Worm (Caenorhabditis elegans) whole organism, late embryonic: Measurements from ENCODE around the gene pals-31.

Source experiments
- C38D4.7 ChIP-seq: fragments of 200-800 bp; sonication (Bioruptor generic); optimal IDR thresholded peaks from 2 replicates; lab custom pipeline; 2018; ENCODE audit warnings: mild to moderate bottlenecking, missing genetic modification characterization, moderate library complexity, missing compliant biosample characterization
- T23F11.4 ChIP-seq: fragments of 200-800 bp; sonication (Bioruptor generic); optimal IDR thresholded peaks from 2 replicates; lab custom pipeline; 2018; ENCODE audit warnings: mild to moderate bottlenecking, missing genetic modification characterization, missing compliant biosample characterization
- Y22D7AL.16 ChIP-seq: sonication (generic microtip); optimal IDR thresholded peaks from 2 replicates; lab custom pipeline; 2016; ENCODE audit warnings: missing genetic modification characterization, missing compliant biosample characterization
- ahr-1 ChIP-seq: sonication (generic microtip); optimal IDR thresholded peaks from 2 replicates; lab custom pipeline; 2016; ENCODE audit warnings: missing genetic modification characterization, missing compliant biosample characterization
- ama-1 ChIP-seq: fragments of 150-350 bp; optimal IDR thresholded peaks from 2 replicates; lab custom pipeline; 2014
- ceh-14 ChIP-seq: sonication (generic microtip); optimal IDR thresholded peaks from 2 replicates; lab custom pipeline; 2016; ENCODE audit warnings: missing genotype, missing genetic modification characterization, missing compliant biosample characterization
- ceh-18 ChIP-seq: sonication (generic microtip); optimal IDR thresholded peaks from 2 replicates; lab custom pipeline; 2016; ENCODE audit warnings: missing genetic modification characterization, missing compliant biosample characterization
- ceh-19 ChIP-seq: fragments of 200-800 bp; sonication (Bioruptor generic); optimal IDR thresholded peaks from 2 replicates; lab custom pipeline; 2018; ENCODE audit warnings: mild to moderate bottlenecking, missing genetic modification characterization, missing compliant biosample characterization
- ceh-24 ChIP-seq: sonication (generic microtip); optimal IDR thresholded peaks from 2 replicates; lab custom pipeline; 2016; ENCODE audit warnings: mild to moderate bottlenecking, missing genetic modification characterization, missing compliant biosample characterization
- ceh-30 ChIP-seq: fragments of 150-350 bp; optimal IDR thresholded peaks from 2 replicates; lab custom pipeline; 2014; ENCODE audit warnings: missing biosample characterization, missing genetic modification characterization
- ceh-31 ChIP-seq: sonication (generic microtip); optimal IDR thresholded peaks from 2 replicates; lab custom pipeline; 2016; ENCODE audit warnings: missing genetic modification characterization, missing compliant biosample characterization
- ceh-34 ChIP-seq: sonication (generic microtip); optimal IDR thresholded peaks from 2 replicates; lab custom pipeline; 2016; ENCODE audit warnings: mild to moderate bottlenecking, missing genetic modification characterization, missing compliant biosample characterization
- ceh-45 ChIP-seq: fragments of 200-800 bp; sonication (Bioruptor generic); IDR thresholded peaks from 2 replicates; pipeline ENCODE4 v1.3.6; 2022; ENCODE audit warnings: missing genetic modification reagents, missing genetic modification characterization, missing compliant biosample characterization
- ceh-48 ChIP-seq: sonication (generic microtip); optimal IDR thresholded peaks from 2 replicates; lab custom pipeline; 2016; ENCODE audit warnings: missing genetic modification characterization, inconsistent platforms, missing compliant biosample characterization
- ceh-6 ChIP-seq: fragments of 200-800 bp; sonication (Bioruptor generic); optimal IDR thresholded peaks from 2 replicates; lab custom pipeline; 2018; ENCODE audit warnings: mild to moderate bottlenecking, missing genetic modification characterization, missing compliant biosample characterization
- che-1 ChIP-seq: sonication (generic microtip); optimal IDR thresholded peaks from 2 replicates; lab custom pipeline; 2016; ENCODE audit warnings: mild to moderate bottlenecking, missing genetic modification characterization, missing compliant biosample characterization
- dve-1 ChIP-seq: sonication (generic microtip); optimal IDR thresholded peaks from 2 replicates; lab custom pipeline; 2017; ENCODE audit warnings: antibody characterized with exemption, mild to moderate bottlenecking, missing genetic modification characterization, missing compliant biosample characterization
- ets-4 ChIP-seq: sonication (generic microtip); optimal IDR thresholded peaks from 2 replicates; lab custom pipeline; 2016; ENCODE audit warnings: missing genetic modification characterization, missing compliant biosample characterization
- fkh-10 ChIP-seq: fragments of 150-350 bp; optimal IDR thresholded peaks from 2 replicates; lab custom pipeline; 2014; ENCODE audit warnings: missing biosample characterization, missing genetic modification reagents, missing genetic modification characterization
- fkh-6 ChIP-seq: sonication (generic microtip); optimal IDR thresholded peaks from 2 replicates; lab custom pipeline; 2016; ENCODE audit warnings: missing genetic modification characterization, missing compliant biosample characterization
- gmeb-2 ChIP-seq: sonication (generic microtip); optimal IDR thresholded peaks from 2 replicates; lab custom pipeline; 2016; ENCODE audit warnings: missing genetic modification characterization, inconsistent platforms, missing compliant biosample characterization
- hlh-13 ChIP-seq: fragments of 200-800 bp; sonication (Bioruptor generic); optimal IDR thresholded peaks from 2 replicates; lab custom pipeline; 2018; ENCODE audit warnings: mild to moderate bottlenecking, missing genetic modification characterization, missing compliant biosample characterization
- hlh-15 ChIP-seq: sonication (generic microtip); optimal IDR thresholded peaks from 2 replicates; lab custom pipeline; 2016; ENCODE audit warnings: missing genetic modification characterization, missing compliant biosample characterization
- hlh-6 ChIP-seq: sonication (generic microtip); optimal IDR thresholded peaks from 2 replicates; lab custom pipeline; 2016; ENCODE audit warnings: missing genotype, missing genetic modification characterization, missing compliant biosample characterization
- lin-11 ChIP-seq: fragments of 200-800 bp; sonication (Bioruptor generic); optimal IDR thresholded peaks from 2 replicates; lab custom pipeline; 2018; ENCODE audit warnings: mild to moderate bottlenecking, missing genetic modification characterization, missing compliant biosample characterization
- madf-2 ChIP-seq: sonication (generic microtip); optimal IDR thresholded peaks from 2 replicates; lab custom pipeline; 2017; ENCODE audit warnings: missing genetic modification characterization, missing compliant biosample characterization
- nfya-1 ChIP-seq: sonication (generic microtip); optimal IDR thresholded peaks from 2 replicates; lab custom pipeline; 2017; ENCODE audit warnings: missing genetic modification characterization, mild to moderate bottlenecking, missing compliant biosample characterization, antibody characterized with exemption, moderate library complexity
- nhr-11 ChIP-seq: fragments of 150-350 bp; optimal IDR thresholded peaks from 2 replicates; lab custom pipeline; 2014; ENCODE audit warnings: missing biosample characterization, missing genetic modification characterization
- npax-4 ChIP-seq: sonication (generic microtip); optimal IDR thresholded peaks from 2 replicates; lab custom pipeline; 2016; ENCODE audit warnings: missing genetic modification characterization, missing compliant biosample characterization
- pat-9 ChIP-seq: fragments of 200-800 bp; sonication (Bioruptor generic); optimal IDR thresholded peaks from 2 replicates; lab custom pipeline; 2018; ENCODE audit warnings: mild to moderate bottlenecking, missing genetic modification characterization, moderate library complexity, missing compliant biosample characterization
- pax-1 ChIP-seq: fragments of 150-350 bp; optimal IDR thresholded peaks from 2 replicates; lab custom pipeline; 2014; ENCODE audit warnings: missing biosample characterization, missing genetic modification characterization
- pha-4 ChIP-seq: fragments of 150-350 bp; optimal IDR thresholded peaks from 2 replicates; lab custom pipeline; 2018; ENCODE audit warnings: missing biosample characterization, missing genetic modification reagents, missing genetic modification characterization
- pros-1 ChIP-seq: fragments of 150-350 bp; optimal IDR thresholded peaks from 2 replicates; lab custom pipeline; 2014; ENCODE audit warnings: missing biosample characterization, missing genetic modification reagents, missing genetic modification characterization
- ref-2 ChIP-seq: sonication (generic microtip); optimal IDR thresholded peaks from 2 replicates; lab custom pipeline; 2016; ENCODE audit warnings: missing genetic modification characterization, missing compliant biosample characterization
- rnt-1 ChIP-seq: sonication (generic microtip); optimal IDR thresholded peaks from 2 replicates; lab custom pipeline; 2016; ENCODE audit warnings: missing genetic modification characterization, missing compliant biosample characterization
- sox-2 ChIP-seq: fragments of 200-800 bp; sonication (Bioruptor generic); IDR thresholded peaks from 2 replicates; pipeline ENCODE4 v1.3.6; 2022; ENCODE audit warnings: missing genetic modification reagents, missing genetic modification characterization, missing compliant biosample characterization
- tbx-7 ChIP-seq: sonication (generic microtip); optimal IDR thresholded peaks from 2 replicates; lab custom pipeline; 2016; ENCODE audit warnings: missing genotype, missing genetic modification characterization, missing compliant biosample characterization
- unc-86 ChIP-seq: sonication (generic microtip); optimal IDR thresholded peaks from 2 replicates; lab custom pipeline; 2016; ENCODE audit warnings: missing genetic modification characterization, missing compliant biosample characterization
- zip-5 ChIP-seq: sonication (generic microtip); optimal IDR thresholded peaks from 2 replicates; lab custom pipeline; 2016; ENCODE audit warnings: missing genetic modification characterization, missing compliant biosample characterization

The pals-31 gene

DNA sequence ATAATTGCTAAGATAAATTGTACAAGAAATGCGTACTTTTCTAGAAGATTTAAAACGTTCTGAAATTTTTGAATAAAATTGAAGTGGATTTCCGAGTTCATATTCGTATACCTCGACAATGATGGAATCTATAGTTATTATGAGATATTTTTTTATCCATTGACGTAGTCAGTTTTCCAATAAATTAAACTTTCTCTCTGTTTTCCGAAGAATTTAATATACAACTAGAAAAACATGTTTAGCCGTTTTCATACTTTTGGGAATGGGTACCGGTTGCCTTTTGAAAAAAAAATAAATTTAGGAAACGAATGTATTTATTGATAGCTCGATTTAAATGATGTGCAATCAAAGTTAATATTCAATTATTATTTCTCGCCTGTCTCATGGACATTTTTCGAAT is 27.5 kb upstream of the pals-31 start, which contains the start of gene srw-109:
Gene srw-109, minus strand, starts transcription at position 101 of the 400 bp plus-strand sequence.
- TF ChIP-seq nhr-11 (tag; lab: Kevin White, UChicago) (no peak), ama-1 (lab: Kevin White, UChicago) (no peak), pat-9 (tag; lab: Kevin White, UChicago) (no peak), fkh-6 (tag; lab: Kevin White, UChicago) (no peak), unc-86 (tag; lab: Kevin White, UChicago) (no peak), ceh-14 (tag; lab: Kevin White, UChicago) (no peak), ref-2 (tag; lab: Kevin White, UChicago) (no peak), pros-1 (tag; lab: Kevin White, UChicago) (no peak), hlh-15 (tag; lab: Kevin White, UChicago) (no peak), T23F11.4 (no peak), che-1 (no peak), ceh-34 (tag; lab: Kevin White, UChicago) (no peak), ahr-1 (tag; lab: Kevin White, UChicago) (no peak), npax-4 (no peak), zip-5 (tag; lab: Kevin White, UChicago) (no peak), hlh-6 (tag; lab: Kevin White, UChicago) (no peak), ceh-6 (GFP tag; lab: Kevin White, UChicago) (no peak), ceh-45 (GFP tag; lab: Robert Waterston, UW) (no peak)

DNA sequence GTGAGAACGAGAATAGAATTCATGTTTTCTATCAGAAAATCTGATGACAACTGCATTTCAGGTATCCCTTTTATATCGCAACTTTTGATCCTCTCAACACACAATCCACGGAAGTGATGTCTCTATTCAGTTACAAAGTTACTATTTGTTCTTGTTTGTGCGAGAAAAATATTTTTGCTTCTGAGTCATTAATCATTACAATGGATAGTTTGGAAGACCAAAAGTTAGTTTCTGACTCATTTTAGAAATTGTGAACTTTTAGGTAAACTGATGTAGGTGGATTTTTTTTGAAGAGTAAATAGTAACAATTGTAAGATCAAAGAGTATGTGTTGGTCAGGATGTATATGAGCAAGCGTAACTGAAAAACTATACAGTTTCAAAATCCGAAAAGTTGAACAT is 26.7 kb upstream of the pals-31 start, which contains the start of gene srlf-36:
Gene srlf-36, minus strand, starts transcription at position 101 of the 400 bp plus-strand sequence.
- TF ChIP-seq che-1 (no peak), rnt-1 (tag; lab: Kevin White, UChicago) (no peak), ceh-30 (tag; lab: Kevin White, UChicago) (no peak), ama-1 (lab: Kevin White, UChicago) (no peak), T23F11.4 (no peak), ahr-1 (tag; lab: Kevin White, UChicago) (no peak), fkh-10 (GFP tag; lab: Kevin White, UChicago) (no peak), ceh-19 (GFP tag; lab: Kevin White, UChicago) (no peak), C38D4.7 (GFP tag; lab: Kevin White, UChicago) (no peak), tbx-7 (tag; lab: Kevin White, UChicago) (no peak), hlh-6 (tag; lab: Kevin White, UChicago) (no peak), dve-1 (tag; lab: Kevin White, UChicago) (no peak)

DNA sequence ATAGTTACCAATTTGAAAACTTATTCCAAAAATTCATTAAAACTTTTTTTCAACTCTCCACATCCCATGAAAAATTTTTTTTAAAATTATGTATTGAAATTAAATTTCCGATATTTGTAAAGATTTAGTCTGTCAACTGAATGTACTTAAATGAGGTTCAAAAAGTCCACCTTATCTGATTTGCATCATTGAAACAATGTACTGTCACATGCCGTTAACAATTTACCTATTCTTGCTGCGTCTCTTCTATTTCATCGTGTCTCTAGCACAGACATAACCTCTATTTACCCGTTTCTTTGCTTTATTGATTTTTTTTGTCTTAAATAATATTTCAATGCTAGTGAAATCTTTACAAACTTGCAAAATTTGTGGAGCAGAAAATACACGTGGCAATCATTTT is 26.2 kb upstream of the pals-31 start, which contains the start of gene nhr-90:
Gene nhr-90, plus strand, starts transcription at position 296 of the 400 bp plus-strand sequence.
- TF ChIP-seq ceh-30 (tag; lab: Kevin White, UChicago) (no peak), tbx-7 (tag; lab: Kevin White, UChicago) (no peak), lin-11 (tag; lab: Kevin White, UChicago) (no peak), pax-1 (no peak), ceh-24 (tag; lab: Kevin White, UChicago) (no peak), pat-9 (tag; lab: Kevin White, UChicago) (no peak), nfya-1 (no peak), ets-4 (tag; lab: Kevin White, UChicago) (no peak), ceh-19 (GFP tag; lab: Kevin White, UChicago) (no peak), hlh-13 (GFP tag; lab: Kevin White, UChicago) (no peak), unc-86 (tag; lab: Kevin White, UChicago) (no peak)
- TF ChIP-seq, all 69 proteins: peak for 0

DNA sequence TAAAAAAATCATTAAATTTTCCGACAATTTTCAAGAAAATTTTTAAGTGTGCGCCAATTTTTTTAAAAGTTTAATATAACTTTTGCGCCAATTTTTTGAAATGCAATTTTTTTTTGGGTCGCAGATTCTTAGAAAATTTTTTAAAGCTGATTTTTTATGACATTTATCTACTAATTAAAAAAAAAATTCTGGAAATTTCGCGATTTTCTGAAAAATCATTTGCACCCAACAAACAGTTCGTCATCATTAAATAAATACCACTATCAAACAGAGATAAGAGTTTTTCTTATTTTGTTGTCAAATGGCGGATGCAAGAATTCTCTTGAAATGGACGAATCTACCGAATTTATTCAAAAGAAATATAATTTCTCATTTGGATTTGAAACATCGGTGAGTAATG is 21.1 kb upstream of the pals-31 start, which contains the start of gene F48G7.13:
Gene F48G7.13, plus strand, starts transcription at position 301 of the 400 bp plus-strand sequence.
- TF ChIP-seq madf-2 (tag; lab: Kevin White, UChicago) (no peak), pax-1 (no peak), ceh-18 (tag; lab: Kevin White, UChicago) (no peak), ama-1 (lab: Kevin White, UChicago) (no peak), sox-2 (no peak), hlh-6 (tag; lab: Kevin White, UChicago) (no peak), ceh-31 (no peak), unc-86 (tag; lab: Kevin White, UChicago) (no peak), Y22D7AL.16 (tag; lab: Kevin White, UChicago) (no peak), pha-4 (no peak), ceh-34 (tag; lab: Kevin White, UChicago) (no peak), ceh-48 (tag; lab: Kevin White, UChicago) (no peak), ceh-14 (tag; lab: Kevin White, UChicago) (no peak), gmeb-2 (tag; lab: Kevin White, UChicago) (no peak)
